Worm (Caenorhabditis elegans) whole organism, early embryonic: ENCODE results near the gene C05E4.7.

Experiments used
- B0310.2 ChIP-seq: sonication (generic microtip); optimal IDR thresholded peaks from 2 replicates; lab custom pipeline; 2016; ENCODE audit warnings: mild to moderate bottlenecking, missing genetic modification characterization, missing compliant biosample characterization
- F13C5.2 ChIP-seq: sonication (generic microtip); optimal IDR thresholded peaks from 2 replicates; lab custom pipeline; 2017; ENCODE audit warnings: mild to moderate bottlenecking, missing genetic modification characterization, inconsistent platforms, missing compliant biosample characterization
- aly-1 ChIP-seq: sonication (generic microtip); optimal IDR thresholded peaks from 2 replicates; lab custom pipeline; 2016; ENCODE audit warnings: missing genetic modification characterization, missing compliant biosample characterization
- ama-1 ChIP-seq: fragments of 150-350 bp; optimal IDR thresholded peaks from 2 replicates; lab custom pipeline; 2014
- ceh-13 ChIP-seq: fragments of 200-800 bp; sonication (Bioruptor generic); optimal IDR thresholded peaks from 2 replicates; lab custom pipeline; 2018; ENCODE audit warnings: mild to moderate bottlenecking, missing genetic modification characterization, missing compliant biosample characterization
- ceh-36 ChIP-seq: sonication (generic microtip); optimal IDR thresholded peaks from 2 replicates; lab custom pipeline; 2016; ENCODE audit warnings: missing genetic modification characterization, inconsistent platforms, missing compliant biosample characterization
- ets-7 ChIP-seq: sonication (generic microtip); optimal IDR thresholded peaks from 2 replicates; lab custom pipeline; 2016; ENCODE audit warnings: missing genotype, missing genetic modification characterization, missing compliant biosample characterization
- flt-1 ChIP-seq: fragments of 200-800 bp; sonication (Bioruptor generic); IDR thresholded peaks from 2 replicates; pipeline ENCODE4 v1.3.6; 2022; ENCODE audit warnings: missing genetic modification characterization, missing compliant biosample characterization
- hmbx-1 ChIP-seq: sonication (generic microtip); optimal IDR thresholded peaks from 2 replicates; lab custom pipeline; 2016; ENCODE audit warnings: mild to moderate bottlenecking, missing genetic modification characterization, missing compliant biosample characterization
- hmg-4 ChIP-seq: fragments of 200-800 bp; sonication (Bioruptor generic); optimal IDR thresholded peaks from 2 replicates; lab custom pipeline; 2018; ENCODE audit warnings: mild to moderate bottlenecking, missing genetic modification characterization, missing compliant biosample characterization
- hnd-1 ChIP-seq: sonication (generic microtip); optimal IDR thresholded peaks from 2 replicates; lab custom pipeline; 2016; ENCODE audit warnings: missing genetic modification characterization, missing compliant biosample characterization
- pes-1 ChIP-seq: fragments of 200-800 bp; sonication (Bioruptor generic); IDR thresholded peaks from 2 replicates; pipeline ENCODE4 v1.3.6; 2022; ENCODE audit warnings: missing genetic modification reagents, missing genetic modification characterization, missing compliant biosample characterization
- scrt-1 ChIP-seq: fragments of 200-800 bp; sonication (Bioruptor generic); IDR thresholded peaks from 2 replicates; pipeline ENCODE4 v1.3.6; 2022; ENCODE audit warnings: missing genetic modification characterization, missing compliant biosample characterization
- sea-1 ChIP-seq: fragments of 200-800 bp; sonication (Bioruptor generic); conservative IDR thresholded peaks from 2 replicates; pipeline ENCODE4 v1.3.6; 2022; ENCODE audit warnings: missing genetic modification characterization, missing compliant biosample characterization
- tbx-11 ChIP-seq: fragments of 200-800 bp; sonication (Bioruptor generic); IDR thresholded peaks from 2 replicates; pipeline ENCODE4 v1.3.6; 2022; ENCODE audit warnings: missing genetic modification characterization, missing compliant biosample characterization
- tbx-37 ChIP-seq: fragments of 200-800 bp; sonication (Bioruptor generic); conservative IDR thresholded peaks from 2 replicates; pipeline ENCODE4 v1.3.6; 2022; ENCODE audit warnings: missing genetic modification reagents, missing genetic modification characterization, missing compliant biosample characterization
- tra-4 ChIP-seq: sonication (generic microtip); optimal IDR thresholded peaks from 2 replicates; lab custom pipeline; 2017; ENCODE audit warnings: missing genetic modification characterization, missing compliant biosample characterization

C05E4.7 gene

ce11 chrV:728822-729493 lies 13.0 kb upstream of the C05E4.7 start:
- no peak for TF ChIP-seq hnd-1 (tag; lab: Kevin White, UChicago)

- TF ChIP-seq scrt-1 (no peak), sea-1 (GFP tag; lab: Robert Waterston, UW) (no peak), ceh-13 (no peak), flt-1 (no peak), F13C5.2 (tag; lab: Kevin White, UChicago) (no peak), hnd-1 (tag; lab: Kevin White, UChicago) (no peak), pes-1 (GFP tag; lab: Robert Waterston, UW) (no peak), tra-4 (tag; lab: Kevin White, UChicago) (no peak)
These were observed 11.7 kb upstream of the C05E4.7 start for ce11 chrV:730216-730615.

ce11 chrV:731330-731729 lies 10.6 kb upstream of the C05E4.7 start:
- TF ChIP-seq tra-4 (tag; lab: Kevin White, UChicago) (no peak), ama-1 (lab: Kevin White, UChicago) (no peak), hnd-1 (tag; lab: Kevin White, UChicago) (no peak), ceh-13 (no peak), tbx-37 (GFP tag; lab: Robert Waterston, UW) (no peak), hmg-4 (GFP tag; lab: Kevin White, UChicago) (no peak), scrt-1 (no peak), tbx-11 (GFP tag; lab: Robert Waterston, UW) (no peak), flt-1 (no peak), sea-1 (GFP tag; lab: Robert Waterston, UW) (no peak), B0310.2 (tag; lab: Kevin White, UChicago) (no peak), F13C5.2 (tag; lab: Kevin White, UChicago) (no peak), pes-1 (GFP tag; lab: Robert Waterston, UW) (no peak)

- TF ChIP-seq tra-4 (tag; lab: Kevin White, UChicago) (no peak), tbx-11 (GFP tag; lab: Robert Waterston, UW) (no peak), B0310.2 (tag; lab: Kevin White, UChicago) (no peak), F13C5.2 (tag; lab: Kevin White, UChicago) (no peak), ceh-36 (tag; lab: Kevin White, UChicago) (no peak), hmbx-1 (tag; lab: Kevin White, UChicago) (no peak), hmg-4 (GFP tag; lab: Kevin White, UChicago) (no peak)
These were observed 5.7 kb upstream of the C05E4.7 start, which contains the start of gene srj-25 for ce11 chrV:736171-736570. srj-25 (minus strand) TSS chrV:736271.

ce11 chrV:738770-739169 lies 3.1 kb upstream of the C05E4.7 start, which contains the start of gene srj-24:
srj-24 (minus strand) TSS chrV:738870.
- TF ChIP-seq tbx-11 (GFP tag; lab: Robert Waterston, UW) (no peak), scrt-1 (no peak), tbx-37 (GFP tag; lab: Robert Waterston, UW) (no peak), pes-1 (GFP tag; lab: Robert Waterston, UW) (no peak), tra-4 (tag; lab: Kevin White, UChicago) (no peak), hmg-4 (GFP tag; lab: Kevin White, UChicago) (no peak), hmbx-1 (tag; lab: Kevin White, UChicago) (no peak), aly-1 (tag; lab: Kevin White, UChicago) (no peak), ceh-13 (no peak), hnd-1 (tag; lab: Kevin White, UChicago) (no peak), flt-1 (no peak), ama-1 (lab: Kevin White, UChicago) (no peak), F13C5.2 (tag; lab: Kevin White, UChicago) (no peak), sea-1 (GFP tag; lab: Robert Waterston, UW) (no peak), ceh-36 (tag; lab: Kevin White, UChicago) (no peak), B0310.2 (tag; lab: Kevin White, UChicago) (no peak), ets-7 (tag; lab: Kevin White, UChicago) (no peak)

- TF ChIP-seq aly-1 (tag; lab: Kevin White, UChicago) (no peak), hmbx-1 (tag; lab: Kevin White, UChicago) (no peak), pes-1 (GFP tag; lab: Robert Waterston, UW) (no peak)
These were observed 1.4 kb downstream of the C05E4.7 start, which contains the start of gene str-134 for ce11 chrV:743348-743747. str-134 (plus strand) TSS chrV:743648.

ce11 chrV:748044-748443 lies 6.1 kb downstream of the C05E4.7 start, which contains the start of gene sri-4:
sri-4 (plus strand) TSS chrV:748344.
- TF ChIP-seq hmg-4 (GFP tag; lab: Kevin White, UChicago) (no peak), hnd-1 (tag; lab: Kevin White, UChicago) (no peak), flt-1 (no peak)

ce11 chrV:752679-753333 lies 10.9 kb downstream of the C05E4.7 start, which contains the start of the genes str-262 and srp-1:
str-262 (minus strand) TSS chrV:752779.
srp-1 (plus strand) TSS chrV:753283.
- TF ChIP-seq tbx-11 (GFP tag; lab: Robert Waterston, UW): no peak
- TF ChIP-seq tra-4 (tag; lab: Kevin White, UChicago): no peak
- no peak for TF ChIP-seq ama-1 (lab: Kevin White, UChicago)
- TF ChIP-seq ceh-13: no peak
